Fruit fly (Drosophila melanogaster): ENCODE measurements around the gene Mcm7.

DNA sequence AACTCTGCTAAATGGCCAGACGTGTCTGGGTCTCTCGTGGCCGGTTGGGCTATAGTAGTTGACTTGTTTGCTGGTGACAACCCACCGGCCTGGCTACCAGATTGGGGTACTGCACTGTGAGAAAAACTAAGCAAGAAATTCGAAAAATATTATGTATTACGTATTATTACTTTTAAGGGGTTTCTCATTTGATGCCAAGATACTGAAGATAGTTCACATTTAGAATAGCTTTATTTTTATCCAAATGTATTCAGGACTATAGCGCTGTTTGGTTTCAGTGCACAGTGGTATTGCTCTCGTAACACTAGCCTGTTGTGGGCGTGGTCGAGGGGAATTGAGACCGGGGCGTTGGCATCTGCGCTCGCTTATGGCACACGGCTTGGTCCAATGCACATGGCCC is 29.3 kb downstream of the Mcm7 start:
- no peak for TF ChIP-seq psq (optimal IDR thresholded peaks at IDR 0.05)
- no peak for TF ChIP-seq ttk (optimal IDR thresholded peaks at IDR 0.05)
- TF ChIP-seq insv (optimal IDR thresholded peaks at IDR 0.05), result no peak
- TF ChIP-seq Myc (optimal IDR thresholded peaks at IDR 0.05), result no peak
- TF ChIP-seq h (optimal IDR thresholded peaks at IDR 0.05), result no peak
- no peak for TF ChIP-seq Sin3A (optimal IDR thresholded peaks at IDR 0.05)
